Fruit fly (Drosophila melanogaster) whole organism, embryonic: ENCODE data around the gene Als2.

Experiments
- Adf1 ChIP-seq: fragments of 200-800 bp; sonication (Bioruptor generic); IDR thresholded peaks from 2 replicates; pipeline ENCODE4 v1.3.6; 2022; ENCODE audit warnings: missing biosample characterization, missing genetic modification characterization
- B-H1 ChIP-seq: fragments of 200-800 bp; sonication (Bioruptor generic); IDR thresholded peaks from 3 replicates; pipeline ENCODE4 v1.3.6; 2022; ENCODE audit warnings: missing biosample characterization, missing genetic modification characterization
- Bdp1 ChIP-seq: fragments of 200-800 bp; sonication (Bioruptor generic); optimal IDR thresholded peaks from 3 replicates; lab custom pipeline; 2016; ENCODE audit warnings: missing biosample characterization, missing genetic modification characterization
- BtbVII ChIP-seq: fragments of 200-800 bp; sonication (Bioruptor generic); optimal IDR thresholded peaks from 3 replicates; lab custom pipeline; 2017; ENCODE audit warnings: missing biosample characterization, mild to moderate bottlenecking, missing genetic modification characterization
- CG10209 ChIP-seq: fragments of 200-800 bp; sonication (Bioruptor generic); optimal IDR thresholded peaks from 3 replicates; lab custom pipeline; 2017; ENCODE audit warnings: missing biosample characterization, mild to moderate bottlenecking, missing genetic modification characterization, missing genetic modification reagents
- CG10274 ChIP-seq: fragments of 200-800 bp; sonication (Bioruptor generic); optimal IDR thresholded peaks from 3 replicates; lab custom pipeline; 2017; ENCODE audit warnings: missing biosample characterization, mild to moderate bottlenecking, missing genetic modification characterization
- CG10654 ChIP-seq: fragments of 200-800 bp; sonication (Bioruptor generic); optimal IDR thresholded peaks from 2 replicates; lab custom pipeline; 2016; ENCODE audit warnings: missing biosample characterization, missing genetic modification characterization
- CG11085 ChIP-seq: fragments of 200-800 bp; sonication (Bioruptor generic); IDR thresholded peaks from 2 replicates; pipeline ENCODE4 v1.3.6; 2022; ENCODE audit warnings: missing biosample characterization, missing genetic modification characterization
- CG11560 ChIP-seq: fragments of 200-800 bp; sonication (Bioruptor generic); IDR thresholded peaks from 3 replicates; pipeline ENCODE4 v1.3.6; 2022; ENCODE audit warnings: missing biosample characterization, missing genetic modification characterization
- CG15479 ChIP-seq: fragments of 200-800 bp; sonication (Bioruptor generic); optimal IDR thresholded peaks from 3 replicates; lab custom pipeline; 2019; ENCODE audit warnings: missing biosample characterization, mild to moderate bottlenecking, missing genetic modification characterization, moderate library complexity
- CG16815 ChIP-seq: fragments of 200-800 bp; sonication (Bioruptor generic); optimal IDR thresholded peaks from 3 replicates; lab custom pipeline; 2017; ENCODE audit warnings: missing biosample characterization, mild to moderate bottlenecking, missing genetic modification characterization
- CG17912 ChIP-seq: fragments of 200-800 bp; sonication (Bioruptor generic); optimal IDR thresholded peaks from 2 replicates; lab custom pipeline; 2018; ENCODE audit warnings: missing biosample characterization, mild to moderate bottlenecking, missing genetic modification characterization
- CG2889 ChIP-seq: fragments of 200-800 bp; sonication (Bioruptor generic); IDR thresholded peaks from 3 replicates; pipeline ENCODE4 v1.3.6; 2022; ENCODE audit warnings: missing biosample characterization, missing genetic modification characterization
- CG30020 ChIP-seq: fragments of 200-800 bp; optimal IDR thresholded peaks from 2 replicates; lab custom pipeline; 2019; ENCODE audit warnings: missing biosample characterization, mild to moderate bottlenecking, missing genetic modification characterization, moderate library complexity
- CG3065 ChIP-seq: fragments of 200-800 bp; sonication (Bioruptor generic); optimal IDR thresholded peaks from 2 replicates; lab custom pipeline; 2016; ENCODE audit warnings: missing biosample characterization, missing genetic modification characterization
- CG31365 ChIP-seq: fragments of 200-800 bp; sonication (Bioruptor generic); optimal IDR thresholded peaks from 2 replicates; lab custom pipeline; 2018; ENCODE audit warnings: missing biosample characterization, mild to moderate bottlenecking, missing genetic modification characterization
- CG3726 ChIP-seq: fragments of 200-800 bp; sonication (Bioruptor generic); IDR thresholded peaks from 3 replicates; pipeline ENCODE4, ENCODE4 v1.3.6; 2022; ENCODE audit warnings: missing biosample characterization, missing genetic modification characterization
- CG7271 ChIP-seq: fragments of 200-800 bp; sonication (Bioruptor generic); optimal IDR thresholded peaks from 2 replicates; lab custom pipeline; 2018; ENCODE audit warnings: missing biosample characterization, mild to moderate bottlenecking, missing genetic modification characterization, moderate library complexity
- CG9215 ChIP-seq: fragments of 200-800 bp; sonication (Bioruptor generic); IDR thresholded peaks from 2 replicates; pipeline ENCODE4 v1.3.6; 2022; ENCODE audit warnings: missing biosample characterization, missing genetic modification characterization
- CG9437 ChIP-seq: fragments of 200-800 bp; sonication (Bioruptor generic); optimal IDR thresholded peaks from 2 replicates; lab custom pipeline; 2018; ENCODE audit warnings: missing biosample characterization, mild to moderate bottlenecking, missing genetic modification characterization
- CHES-1-like ChIP-seq: fragments of 200-800 bp; sonication (Bioruptor generic); optimal IDR thresholded peaks from 2 replicates; lab custom pipeline; 2016; ENCODE audit warnings: missing biosample characterization, missing genetic modification characterization
- D ChIP-seq, 2 experiments: fragments of 200-800 bp in 1 of 2; fragments of >200 bp in 1 of 2; sonication (Bioruptor generic) in 1 of 2; optimal IDR thresholded peaks; 2 replicates in 1 of 2; 3 replicates in 1 of 2; lab custom pipeline; 2017; ENCODE audit warnings: mild to moderate bottlenecking in 1 of 2, missing biosample characterization in 1 of 2, missing genetic modification characterization in 1 of 2, missing genetic modification reagents in 1 of 2
- Dbx ChIP-seq: fragments of 200-800 bp; sonication (Bioruptor generic); IDR thresholded peaks from 3 replicates; pipeline ENCODE4 v1.3.6; 2022; ENCODE audit warnings: missing biosample characterization, missing genetic modification characterization
- HHEX ChIP-seq: fragments of 200-800 bp; sonication (Bioruptor generic); optimal IDR thresholded peaks from 3 replicates; lab custom pipeline; 2017; ENCODE audit warnings: missing biosample characterization, mild to moderate bottlenecking, missing genetic modification characterization, missing genetic modification reagents
- HmgZ ChIP-seq: fragments of 200-800 bp; sonication (Bioruptor generic); optimal IDR thresholded peaks from 2 replicates; lab custom pipeline; 2018; ENCODE audit warnings: missing biosample characterization, mild to moderate bottlenecking, missing genetic modification characterization
- Lhr ChIP-seq: fragments of 200-800 bp; sonication (Bioruptor generic); optimal IDR thresholded peaks from 3 replicates; lab custom pipeline; 2017; ENCODE audit warnings: mild to moderate bottlenecking, missing biosample characterization, missing genetic modification reagents, missing genetic modification characterization
- Lpt ChIP-seq: fragments of >200 bp; optimal IDR thresholded peaks from 2 replicates; lab custom pipeline; 2018; ENCODE audit warnings: missing biosample characterization, missing genetic modification characterization
- Mad ChIP-seq: fragments of 200-800 bp; sonication (Bioruptor generic); optimal IDR thresholded peaks from 2 replicates; lab custom pipeline; 2016; ENCODE audit warnings: missing biosample characterization, missing genetic modification characterization
- Mes4 ChIP-seq: fragments of 200-800 bp; sonication (Bioruptor generic); optimal IDR thresholded peaks from 2 replicates; lab custom pipeline; 2016; ENCODE audit warnings: missing biosample characterization, missing genetic modification characterization
- Mrtf ChIP-seq: fragments of 200-800 bp; sonication (Bioruptor generic); IDR thresholded peaks from 3 replicates; pipeline ENCODE4 v1.3.6; 2022; ENCODE audit warnings: missing biosample characterization, missing genetic modification characterization
- ash1 ChIP-seq: fragments of 200-800 bp; sonication (Bioruptor generic); optimal IDR thresholded peaks from 2 replicates; lab custom pipeline; 2018; ENCODE audit warnings: missing biosample characterization, mild to moderate bottlenecking, missing genetic modification characterization
- bigmax ChIP-seq: fragments of 200-800 bp; sonication (Bioruptor generic); optimal IDR thresholded peaks from 2 replicates; lab custom pipeline; 2018; ENCODE audit warnings: missing biosample characterization, mild to moderate bottlenecking, missing genetic modification characterization
- chif ChIP-seq, 2 experiments: fragments of 200-800 bp; sonication (Bioruptor generic); optimal IDR thresholded peaks; 3 replicates each; lab custom pipeline; 2016; ENCODE audit warnings: missing biosample characterization in 2 of 2, missing genetic modification characterization in 2 of 2
- crol ChIP-seq: fragments of 200-800 bp; sonication (Bioruptor generic); IDR thresholded peaks from 2 replicates; pipeline ENCODE4 v1.3.6; 2022; ENCODE audit warnings: missing biosample characterization, missing genetic modification characterization
- da ChIP-seq: fragments of 200-800 bp; sonication (Bioruptor generic); optimal IDR thresholded peaks from 2 replicates; lab custom pipeline; 2016; ENCODE audit warnings: missing biosample characterization, missing genetic modification characterization
- dan ChIP-seq: fragments of 200-800 bp; sonication (Bioruptor generic); IDR thresholded peaks from 2 replicates; pipeline ENCODE4 v1.3.6; 2022; ENCODE audit warnings: missing biosample characterization, missing genetic modification characterization
- fd96Cb ChIP-seq: fragments of 200-800 bp; sonication (Bioruptor generic); optimal IDR thresholded peaks from 2 replicates; lab custom pipeline; 2018; ENCODE audit warnings: missing biosample characterization, mild to moderate bottlenecking, missing genetic modification characterization, moderate library complexity
- gcm2 ChIP-seq: fragments of 200-800 bp; sonication (Bioruptor generic); optimal IDR thresholded peaks from 2 replicates; lab custom pipeline; 2016; ENCODE audit warnings: missing biosample characterization, missing genetic modification characterization
- hbn ChIP-seq: fragments of 200-800 bp; sonication (Bioruptor generic); IDR thresholded peaks from 2 replicates; pipeline ENCODE4 v1.3.6; 2022; ENCODE audit warnings: missing biosample characterization, missing genetic modification characterization; ENCODE audit not compliant: partially characterized antibody
- kay ChIP-seq: fragments of 200-800 bp; sonication (Bioruptor generic); optimal IDR thresholded peaks from 2 replicates; lab custom pipeline; 2016; ENCODE audit warnings: missing biosample characterization, missing genetic modification characterization
- maf-S ChIP-seq: fragments of 200-800 bp; sonication (Bioruptor generic); optimal IDR thresholded peaks from 2 replicates; lab custom pipeline; 2016; ENCODE audit warnings: missing biosample characterization, missing genetic modification characterization
- nerfin-2 ChIP-seq: fragments of 200-800 bp; sonication (Bioruptor generic); IDR thresholded peaks from 2 replicates; pipeline ENCODE4 v1.3.6; 2022; ENCODE audit warnings: missing biosample characterization, missing genetic modification characterization; ENCODE audit not compliant: partially characterized antibody
- nmo ChIP-seq: fragments of 200-800 bp; sonication (Bioruptor generic); optimal IDR thresholded peaks from 2 replicates; lab custom pipeline; 2018; ENCODE audit warnings: missing biosample characterization, mild to moderate bottlenecking, missing genetic modification characterization, moderate library complexity
- p53 ChIP-seq: fragments of 200-800 bp; sonication (Bioruptor generic); optimal IDR thresholded peaks from 2 replicates; lab custom pipeline; 2016; ENCODE audit warnings: missing biosample characterization, missing genetic modification characterization
- phol ChIP-seq: fragments of 200-800 bp; sonication (Bioruptor generic); optimal IDR thresholded peaks from 3 replicates; lab custom pipeline; 2018; ENCODE audit warnings: missing biosample characterization, mild to moderate bottlenecking, missing genetic modification characterization, moderate library complexity
- seq ChIP-seq: fragments of 200-800 bp; sonication (Bioruptor generic); IDR thresholded peaks from 2 replicates; pipeline ENCODE4 v1.3.6; 2022; ENCODE audit warnings: missing biosample characterization, missing genetic modification characterization
- sna ChIP-seq: fragments of 200-800 bp; sonication (Bioruptor generic); IDR thresholded peaks from 2 replicates; pipeline ENCODE4 v1.3.6; 2022; ENCODE audit warnings: missing biosample characterization, missing genetic modification characterization; ENCODE audit not compliant: partially characterized antibody
- sqz ChIP-seq: fragments of 200-800 bp; sonication (Bioruptor generic); optimal IDR thresholded peaks from 3 replicates; lab custom pipeline; 2018; ENCODE audit warnings: missing biosample characterization, mild to moderate bottlenecking, missing genetic modification characterization
- stc ChIP-seq: fragments of 200-800 bp; sonication (Bioruptor generic); IDR thresholded peaks from 2 replicates; pipeline ENCODE4 v1.3.6; 2022; ENCODE audit warnings: missing biosample characterization, missing genetic modification characterization
- toy ChIP-seq: fragments of 200-800 bp; sonication (Bioruptor generic); IDR thresholded peaks from 2 replicates; pipeline ENCODE4 v1.3.6; 2022; ENCODE audit warnings: missing biosample characterization, missing genetic modification characterization
- vvl ChIP-seq: fragments of 200-800 bp; sonication (Bioruptor generic); IDR thresholded peaks from 2 replicates; pipeline ENCODE4 v1.3.6; 2022; ENCODE audit warnings: missing biosample characterization, missing genetic modification characterization

Als2 gene

dm6 chr3L:21634152-21634689 is 45.3 kb downstream of the Als2 start, which contains the start of gene MED1 (continued):
- TF ChIP-seq sna (GFP tag; lab: Robert Waterston, UW), result no peak
- no peak for TF ChIP-seq CG10274
- TF ChIP-seq kay, result no peak
- TF ChIP-seq CG10209, result no peak
- no peak for TF ChIP-seq da (GFP tag; lab: Kevin White, UChicago)
- no peak for TF ChIP-seq CG2889 (GFP tag; lab: Robert Waterston, UW)
- peak; percentile 64 for TF ChIP-seq CHES-1-like
- no peak; the same call in 1 of the 2 replicates for TF ChIP-seq vvl (GFP tag; lab: Robert Waterston, UW)
- no peak for TF ChIP-seq Adf1 (GFP tag; lab: Robert Waterston, UW)
- peak; percentile 37 for TF ChIP-seq nmo (GFP tag; lab: Kevin White, UChicago)
- TF ChIP-seq CG17912 (GFP tag; lab: Kevin White, UChicago), result no peak
- no peak for TF ChIP-seq CG11560 (tag; lab: Robert Waterston, UW)
- TF ChIP-seq CG10654, result no peak
- TF ChIP-seq CG11085 (GFP tag; lab: Robert Waterston, UW), result no peak
- no peak for TF ChIP-seq seq (GFP tag; lab: Robert Waterston, UW)
- TF ChIP-seq D (optimal IDR thresholded peaks at IDR 0.05; lab: Kevin White, UChicago), result no peak
- TF ChIP-seq D (GFP tag; optimal IDR thresholded peaks at IDR 0.05; lab: Kevin White, UChicago), result no peak
- TF ChIP-seq Dbx (GFP tag; lab: Robert Waterston, UW), result no peak
- TF ChIP-seq ash1 (GFP tag; lab: Kevin White, UChicago), result no peak
- TF ChIP-seq gcm2 (GFP tag; lab: Kevin White, UChicago), result no peak
- TF ChIP-seq hbn (GFP tag; lab: Robert Waterston, UW), result no peak
- TF ChIP-seq Lhr (GFP tag; lab: Kevin White, UChicago), result peak; percentile 17
- no peak for TF ChIP-seq Mes4 (GFP tag; lab: Kevin White, UChicago)
- no peak for TF ChIP-seq chif (GFP tag; optimal IDR thresholded peaks at IDR 0.05; lab: Kevin White, UChicago)
- no peak for TF ChIP-seq toy (GFP tag; lab: Robert Waterston, UW)
- no peak for TF ChIP-seq HHEX
- TF ChIP-seq maf-S (GFP tag; lab: Kevin White, UChicago), result no peak
- peak; percentile 92 for TF ChIP-seq CG30020
- TF ChIP-seq CG31365, result no peak
- TF ChIP-seq dan, result no peak
- no peak for TF ChIP-seq stc (GFP tag; lab: Robert Waterston, UW)
- no peak for TF ChIP-seq CG9215
- TF ChIP-seq phol, result peak; percentile 99
- TF ChIP-seq nerfin-2, result no peak
- no peak for TF ChIP-seq CG15479 (GFP tag; lab: Kevin White, UChicago)
- no peak for TF ChIP-seq crol
- no peak for TF ChIP-seq CG16815 (GFP tag; lab: Kevin White, UChicago)
- TF ChIP-seq bigmax (GFP tag; lab: Kevin White, UChicago), result no peak
- no peak for TF ChIP-seq CG7271 (tag; lab: Kevin White, UChicago)
- TF ChIP-seq B-H1 (GFP tag; lab: Robert Waterston, UW), result no peak
- TF ChIP-seq Bdp1 (GFP tag; lab: Kevin White, UChicago), result no peak
- no peak for TF ChIP-seq CG9437 (GFP tag; lab: Kevin White, UChicago)
- no peak for TF ChIP-seq Mrtf (GFP tag; lab: Robert Waterston, UW)
- TF ChIP-seq Lpt (GFP tag; lab: Kevin White, UChicago), result no peak
- TF ChIP-seq BtbVII, result no peak
- TF ChIP-seq Mad (GFP tag; lab: Kevin White, UChicago), result no peak
- no peak for TF ChIP-seq fd96Cb (tag; lab: Kevin White, UChicago)
- no peak for TF ChIP-seq sqz (GFP tag; lab: Kevin White, UChicago)
- no peak for TF ChIP-seq CG3065 (GFP tag; lab: Kevin White, UChicago)
- TF ChIP-seq p53 (GFP tag; lab: Kevin White, UChicago), result no peak
- TF ChIP-seq HmgZ (tag; lab: Kevin White, UChicago), result peak; percentile 23
- no peak for TF ChIP-seq CG3726
